Fruit fly (Drosophila melanogaster) whole organism, embryonic: ENCODE results near the gene CG31683.

Source experiments
- ATbp ChIP-seq: fragments of 200-800 bp; sonication (Bioruptor generic); optimal IDR thresholded peaks from 2 replicates; lab custom pipeline; 2017; ENCODE audit warnings: missing biosample characterization, mild to moderate bottlenecking, missing genetic modification characterization, missing genetic modification reagents
- Antp ChIP-seq: fragments of 200-800 bp; sonication (Bioruptor generic); optimal IDR thresholded peaks from 3 replicates; lab custom pipeline; 2016; ENCODE audit warnings: missing biosample characterization, missing genetic modification characterization
- Atf3 ChIP-seq: fragments of 200-800 bp; sonication (Bioruptor generic); optimal IDR thresholded peaks from 3 replicates; lab custom pipeline; 2016; ENCODE audit warnings: missing biosample characterization, missing genetic modification characterization
- Atf6 ChIP-seq: fragments of 200-800 bp; sonication (Bioruptor generic); IDR thresholded peaks from 2 replicates; pipeline ENCODE4 v1.3.6; 2022; ENCODE audit warnings: missing biosample characterization, missing genetic modification characterization
- B-H1 ChIP-seq: fragments of 200-800 bp; sonication (Bioruptor generic); IDR thresholded peaks from 3 replicates; pipeline ENCODE4 v1.3.6; 2022; ENCODE audit warnings: missing biosample characterization, missing genetic modification characterization
- C15 ChIP-seq: fragments of 200-800 bp; sonication (Bioruptor generic); IDR thresholded peaks from 3 replicates; pipeline ENCODE4 v1.3.6; 2022; ENCODE audit warnings: missing biosample characterization, missing genetic modification characterization
- CG11093 ChIP-seq: fragments of 200-800 bp; sonication (Bioruptor generic); IDR thresholded peaks from 3 replicates; pipeline ENCODE4 v1.3.6; 2022; ENCODE audit warnings: missing biosample characterization, missing genetic modification characterization
- CG11456 ChIP-seq: fragments of 200-800 bp; sonication (Bioruptor generic); IDR thresholded peaks from 3 replicates; pipeline ENCODE4 v1.3.6; 2022; ENCODE audit warnings: missing biosample characterization, missing genetic modification characterization
- CG12155 ChIP-seq: fragments of 200-800 bp; sonication (Bioruptor generic); optimal IDR thresholded peaks from 3 replicates; lab custom pipeline; 2016; ENCODE audit warnings: missing biosample characterization, missing genetic modification characterization
- CG12299 ChIP-seq: fragments of 200-800 bp; sonication (Bioruptor generic); optimal IDR thresholded peaks from 2 replicates; lab custom pipeline; 2018; ENCODE audit warnings: missing biosample characterization, mild to moderate bottlenecking, missing genetic modification characterization
- CG1233 ChIP-seq: fragments of 200-800 bp; sonication (Bioruptor generic); optimal IDR thresholded peaks from 4 replicates; lab custom pipeline; 2018; ENCODE audit warnings: missing biosample characterization, mild to moderate bottlenecking, missing genetic modification characterization
- CG12659 ChIP-seq: fragments of 200-800 bp; sonication (Bioruptor generic); optimal IDR thresholded peaks from 3 replicates; lab custom pipeline; 2017; ENCODE audit warnings: mild to moderate bottlenecking, missing biosample characterization, missing genetic modification reagents, missing genetic modification characterization
- CG16863 ChIP-seq: fragments of 200-800 bp; sonication (Bioruptor generic); optimal IDR thresholded peaks from 3 replicates; lab custom pipeline; 2016; ENCODE audit warnings: missing biosample characterization, missing genetic modification characterization
- CG30020 ChIP-seq: fragments of 200-800 bp; optimal IDR thresholded peaks from 2 replicates; lab custom pipeline; 2019; ENCODE audit warnings: missing biosample characterization, mild to moderate bottlenecking, missing genetic modification characterization, moderate library complexity
- CG4730 ChIP-seq: fragments of 200-800 bp; sonication (Bioruptor generic); IDR thresholded peaks from 2 replicates; pipeline ENCODE4 v1.3.6; 2022; ENCODE audit warnings: missing biosample characterization, missing genetic modification characterization
- CG6254 ChIP-seq: fragments of 200-800 bp; sonication (Bioruptor generic); optimal IDR thresholded peaks from 3 replicates; lab custom pipeline; 2017; ENCODE audit warnings: mild to moderate bottlenecking, missing biosample characterization, missing genetic modification reagents, missing genetic modification characterization
- CG6683 ChIP-seq: fragments of 200-800 bp; sonication (Bioruptor generic); optimal IDR thresholded peaks from 2 replicates; lab custom pipeline; 2017; ENCODE audit warnings: missing biosample characterization, mild to moderate bottlenecking, missing genetic modification characterization, missing genetic modification reagents
- CG8478 ChIP-seq: fragments of >200 bp; optimal IDR thresholded peaks from 2 replicates; lab custom pipeline; 2018
- CG8944 ChIP-seq: fragments of 200-800 bp; sonication (Bioruptor generic); optimal IDR thresholded peaks from 3 replicates; lab custom pipeline; 2016; ENCODE audit warnings: missing biosample characterization, missing genetic modification characterization
- CG9727 ChIP-seq: fragments of 200-800 bp; sonication (Bioruptor generic); optimal IDR thresholded peaks from 3 replicates; lab custom pipeline; 2017; ENCODE audit warnings: missing biosample characterization, mild to moderate bottlenecking, missing genetic modification characterization
- D ChIP-seq, 2 experiments: fragments of 200-800 bp in 1 of 2; fragments of >200 bp in 1 of 2; sonication (Bioruptor generic) in 1 of 2; optimal IDR thresholded peaks; 2 replicates in 1 of 2; 3 replicates in 1 of 2; lab custom pipeline; 2017; ENCODE audit warnings: mild to moderate bottlenecking in 1 of 2, missing biosample characterization in 1 of 2, missing genetic modification characterization in 1 of 2, missing genetic modification reagents in 1 of 2
- D19B ChIP-seq: fragments of 200-800 bp; sonication (Bioruptor generic); optimal IDR thresholded peaks from 2 replicates; lab custom pipeline; 2017; ENCODE audit warnings: missing biosample characterization, mild to moderate bottlenecking, missing genetic modification characterization
- Dip2 ChIP-seq: fragments of 200-800 bp; sonication (Bioruptor generic); IDR thresholded peaks from 2 replicates; pipeline ENCODE4 v1.3.6; 2022; ENCODE audit warnings: missing biosample characterization, missing genetic modification characterization
- Fer2 ChIP-seq: fragments of 200-800 bp; sonication (Bioruptor generic); optimal IDR thresholded peaks from 2 replicates; lab custom pipeline; 2018; ENCODE audit warnings: missing biosample characterization, mild to moderate bottlenecking, missing genetic modification characterization, moderate library complexity
- HLH4C ChIP-seq: fragments of 200-800 bp; sonication (Bioruptor generic); IDR thresholded peaks from 3 replicates; pipeline ENCODE4 v1.3.6; 2022; ENCODE audit warnings: missing biosample characterization, missing genetic modification characterization; ENCODE audit not compliant: partially characterized antibody
- Hmr ChIP-seq: fragments of 200-800 bp; sonication (Bioruptor generic); optimal IDR thresholded peaks from 3 replicates; lab custom pipeline; 2017; ENCODE audit warnings: mild to moderate bottlenecking, missing biosample characterization, missing genetic modification reagents, missing genetic modification characterization
- Hmx ChIP-seq: fragments of 200-800 bp; sonication (Bioruptor generic); optimal IDR thresholded peaks from 2 replicates; lab custom pipeline; 2016; ENCODE audit warnings: missing biosample characterization, missing genetic modification characterization
- Jarid2 ChIP-seq: fragments of 200-800 bp; sonication (Bioruptor generic); optimal IDR thresholded peaks from 3 replicates; lab custom pipeline; 2017; ENCODE audit warnings: mild to moderate bottlenecking, missing biosample characterization, missing genetic modification reagents, missing genetic modification characterization
- Lhr ChIP-seq: fragments of 200-800 bp; sonication (Bioruptor generic); optimal IDR thresholded peaks from 3 replicates; lab custom pipeline; 2017; ENCODE audit warnings: mild to moderate bottlenecking, missing biosample characterization, missing genetic modification reagents, missing genetic modification characterization
- Oli ChIP-seq: fragments of 200-800 bp; sonication (Bioruptor generic); optimal IDR thresholded peaks from 2 replicates; lab custom pipeline; 2018; ENCODE audit warnings: missing biosample characterization, mild to moderate bottlenecking, missing genetic modification characterization, moderate library complexity
- PHDP ChIP-seq: fragments of 200-800 bp; sonication (Bioruptor generic); optimal IDR thresholded peaks from 3 replicates; lab custom pipeline; 2018; ENCODE audit warnings: missing biosample characterization, mild to moderate bottlenecking, missing genetic modification characterization, moderate library complexity
- Ptx1 ChIP-seq: fragments of 200-800 bp; sonication (Bioruptor generic); IDR thresholded peaks from 2 replicates; pipeline ENCODE4 v1.3.6; 2022; ENCODE audit warnings: missing biosample characterization, missing genetic modification characterization
- Stat92E ChIP-seq, 3 experiments: fragments of >200 bp in 2 of 3; fragments of 200-800 bp in 1 of 3; sonication (Bioruptor generic) in 1 of 3; optimal IDR thresholded peaks; 2 replicates each; lab custom pipeline; 2017 to 2019; ENCODE audit warnings: missing biosample characterization in 3 of 3, missing genetic modification characterization in 3 of 3, mild to moderate bottlenecking in 1 of 3, moderate library complexity in 1 of 3
- Usf ChIP-seq: fragments of 200-800 bp; sonication (Bioruptor generic); optimal IDR thresholded peaks from 2 replicates; lab custom pipeline; 2017; ENCODE audit warnings: missing genotype, missing biosample characterization, missing genetic modification characterization
- Xbp1 ChIP-seq: fragments of 200-800 bp; sonication (Bioruptor generic); optimal IDR thresholded peaks from 3 replicates; lab custom pipeline; 2016; ENCODE audit warnings: missing biosample characterization, mild to moderate bottlenecking, missing genetic modification characterization
- cato ChIP-seq: fragments of 200-800 bp; sonication (Bioruptor generic); optimal IDR thresholded peaks from 2 replicates; lab custom pipeline; 2016; ENCODE audit warnings: missing biosample characterization, missing genetic modification characterization, borderline replicate concordance
- chif ChIP-seq, 2 experiments: fragments of 200-800 bp; sonication (Bioruptor generic); optimal IDR thresholded peaks; 3 replicates each; lab custom pipeline; 2016; ENCODE audit warnings: missing biosample characterization in 2 of 2, missing genetic modification characterization in 2 of 2
- croc ChIP-seq: fragments of 200-800 bp; sonication (Bioruptor generic); conservative IDR thresholded peaks from 3 replicates; pipeline ENCODE4 v1.3.6; 2022; ENCODE audit warnings: missing biosample characterization, missing genetic modification characterization
- dm ChIP-seq: fragments of 200-800 bp; sonication (Bioruptor generic); optimal IDR thresholded peaks from 3 replicates; lab custom pipeline; 2016; ENCODE audit warnings: missing biosample characterization, missing genetic modification characterization
- gem ChIP-seq: fragments of 200-800 bp; sonication (Bioruptor generic); optimal IDR thresholded peaks from 2 replicates; lab custom pipeline; 2019; ENCODE audit warnings: missing biosample characterization, mild to moderate bottlenecking, missing genetic modification characterization, moderate library complexity
- her ChIP-seq: fragments of 200-800 bp; sonication (Bioruptor generic); optimal IDR thresholded peaks from 2 replicates; lab custom pipeline; 2016; ENCODE audit warnings: missing biosample characterization, missing genetic modification characterization
- ken ChIP-seq: fragments of 200-800 bp; sonication (Bioruptor generic); IDR thresholded peaks from 3 replicates; pipeline ENCODE4 v1.3.6; 2022; ENCODE audit warnings: missing biosample characterization, missing genetic modification characterization
- klu ChIP-seq: fragments of 200-800 bp; sonication (Bioruptor generic); IDR thresholded peaks from 2 replicates; pipeline ENCODE4 v1.3.6; 2022; ENCODE audit warnings: missing biosample characterization, missing genetic modification characterization
- oc ChIP-seq: fragments of 200-800 bp; sonication (Bioruptor generic); optimal IDR thresholded peaks from 2 replicates; lab custom pipeline; 2018; ENCODE audit warnings: missing biosample characterization, mild to moderate bottlenecking, missing genetic modification characterization, moderate library complexity
- pum ChIP-seq: fragments of 200-800 bp; sonication (Bioruptor generic); optimal IDR thresholded peaks from 2 replicates; lab custom pipeline; 2016; ENCODE audit warnings: missing biosample characterization, missing genetic modification characterization
- scrt ChIP-seq: fragments of 200-800 bp; sonication (Bioruptor generic); optimal IDR thresholded peaks from 2 replicates; lab custom pipeline; 2018; ENCODE audit warnings: missing biosample characterization, mild to moderate bottlenecking, missing genetic modification characterization, moderate library complexity
- sima ChIP-seq: fragments of 200-800 bp; sonication (Bioruptor generic); optimal IDR thresholded peaks from 2 replicates; lab custom pipeline; 2016; ENCODE audit warnings: missing biosample characterization, missing genetic modification characterization
- stwl ChIP-seq: fragments of 200-800 bp; sonication (Bioruptor generic); optimal IDR thresholded peaks from 3 replicates; lab custom pipeline; 2018; ENCODE audit warnings: missing biosample characterization, mild to moderate bottlenecking, missing genetic modification characterization, moderate library complexity
- twi ChIP-seq: fragments of 200-800 bp; optimal IDR thresholded peaks from 2 replicates; lab custom pipeline; 2019; ENCODE audit warnings: missing biosample characterization, mild to moderate bottlenecking, missing genetic modification characterization, moderate library complexity

CG31683 gene

dm6 chr2L:20494423-20495052 is 44.8 kb upstream of the CG31683 start, which contains the start of gene CG34007 (continued):
- peak; percentile 48; the same call in 1 of the 3 replicates for TF ChIP-seq CG11093 (GFP tag; lab: Robert Waterston, UW)
- TF ChIP-seq sima, result no peak
- peak in 1 of 3 experiments; percentile 89 for TF ChIP-seq Stat92E (GFP tag; optimal IDR thresholded peaks at IDR 0.05; lab: Kevin White, UChicago)
- TF ChIP-seq CG11456 (GFP tag; lab: Robert Waterston, UW), result 0 out of 3 replicates have a peak, but pooled peaks have one; percentile 56
- TF ChIP-seq stwl (tag; lab: Kevin White, UChicago), result peak; percentile 89
- TF ChIP-seq oc (tag; lab: Kevin White, UChicago), result peak; percentile 86
- TF ChIP-seq Dip2, result no peak
- peak; percentile 42 for TF ChIP-seq CG6683 (GFP tag; lab: Kevin White, UChicago)
- peak; percentile 72 for TF ChIP-seq CG12659 (GFP tag; lab: Kevin White, UChicago)
- TF ChIP-seq CG6254, result peak; percentile 72
- peak; percentile 87 for TF ChIP-seq Ptx1 (GFP tag; lab: Robert Waterston, UW)
- TF ChIP-seq CG1233, result peak; percentile 48
- TF ChIP-seq PHDP, result peak; percentile 90
- no peak for TF ChIP-seq chif (GFP tag; optimal IDR thresholded peaks at IDR 0.05; lab: Kevin White, UChicago)
- TF ChIP-seq CG12299, result peak; percentile 75
- peak; percentile 9 for TF ChIP-seq Fer2 (tag; lab: Kevin White, UChicago)
- no peak for TF ChIP-seq pum (GFP tag; lab: Kevin White, UChicago)
- peak; percentile 11 for TF ChIP-seq scrt (GFP tag; lab: Kevin White, UChicago)
- TF ChIP-seq CG9727, result peak; percentile 85
- no peak for TF ChIP-seq D19B
- no peak for TF ChIP-seq C15 (GFP tag; lab: Robert Waterston, UW)
- peak; percentile 72 for TF ChIP-seq Xbp1
- TF ChIP-seq Usf (GFP tag; lab: Kevin White, UChicago), result peak; percentile 74
- TF ChIP-seq Hmr (GFP tag; lab: Kevin White, UChicago), result peak; percentile 36
- peak; percentile 88 for TF ChIP-seq Oli
- peak; percentile 83 for TF ChIP-seq CG30020
- no peak for TF ChIP-seq dm
- TF ChIP-seq ken (GFP tag; lab: Robert Waterston, UW), result peak; percentile 64; the same call in 2 of the 3 replicates
- TF ChIP-seq CG12155 (GFP tag; lab: Kevin White, UChicago), result peak; percentile 25
- peak; percentile 38; the same call in 1 of the 2 replicates for TF ChIP-seq CG4730 (GFP tag; lab: Robert Waterston, UW)
- TF ChIP-seq CG8944 (GFP tag; lab: Kevin White, UChicago), result no peak
- TF ChIP-seq CG16863 (GFP tag; lab: Kevin White, UChicago), result no peak
- TF ChIP-seq cato (GFP tag; lab: Kevin White, UChicago), result peak; percentile 46
- no peak for TF ChIP-seq Atf6 (GFP tag; lab: Robert Waterston, UW)
- no peak for TF ChIP-seq D (optimal IDR thresholded peaks at IDR 0.05; lab: Kevin White, UChicago)
- peak; percentile 85 for TF ChIP-seq D (GFP tag; optimal IDR thresholded peaks at IDR 0.05; lab: Kevin White, UChicago)
- TF ChIP-seq Lhr, result peak; percentile 17
- peak; percentile 97 for TF ChIP-seq gem (tag; lab: Kevin White, UChicago)
- TF ChIP-seq B-H1 (GFP tag; lab: Robert Waterston, UW), result peak; percentile 29; the same call in 1 of the 3 replicates
- TF ChIP-seq twi (tag; lab: Kevin White, UChicago), result peak; percentile 90
- TF ChIP-seq croc, result peak; percentile 81
- no peak for TF ChIP-seq Hmx
- TF ChIP-seq klu, result peak; percentile 32; the same call in 1 of the 2 replicates
- TF ChIP-seq ATbp, result peak; percentile 84
- no peak for TF ChIP-seq her (GFP tag; lab: Kevin White, UChicago)
- no peak for TF ChIP-seq HLH4C (GFP tag; lab: Robert Waterston, UW)
- no peak for TF ChIP-seq CG8478 (lab: Kevin White, UChicago)
- no peak for TF ChIP-seq Antp
- TF ChIP-seq Jarid2, result peak; percentile 42
- no peak for TF ChIP-seq Atf3
